Worm (Caenorhabditis elegans) whole organism, L2 larva: ENCODE measurements around the gene egl-3.

ENCODE experiments used
- peb-1 ChIP-seq: fragments of 150-350 bp; optimal IDR thresholded peaks from 2 replicates; lab custom pipeline; 2014; ENCODE audit warnings: missing biosample characterization, missing genetic modification characterization

egl-3 gene

ce11 chrV:10120898-10121297 is 52.7 kb downstream of the egl-3 start, which contains the start of gene srxa-18:
Gene srxa-18 (minus strand): TSS chrV:10120997.
- no peak for TF ChIP-seq peb-1 (tag; lab: Kevin White, UChicago)
